Worm (Caenorhabditis elegans) whole organism, young adult: ENCODE data around the gene Y37E11AL.12.
A peak's percentile ranks its signal among the peaks of the same experiment; 100 is the strongest.

Source experiments
- T07F8.4 ChIP-seq: sonication (generic microtip); optimal IDR thresholded peaks from 2 replicates; lab custom pipeline; 2016; ENCODE audit warnings: mild to moderate bottlenecking, missing genetic modification characterization, moderate library complexity, missing compliant biosample characterization
- ceh-100 ChIP-seq: fragments of 200-800 bp; sonication (Bioruptor generic); IDR thresholded peaks from 2 replicates; pipeline ENCODE4 v1.3.6; 2022; ENCODE audit warnings: missing genetic modification reagents, missing genetic modification characterization, missing compliant biosample characterization
- ceh-27 ChIP-seq: fragments of 200-800 bp; sonication (Bioruptor generic); optimal IDR thresholded peaks from 2 replicates; lab custom pipeline; 2018; ENCODE audit warnings: mild to moderate bottlenecking, missing genetic modification characterization, moderate library complexity, missing compliant biosample characterization
- ceh-79 ChIP-seq: sonication (generic microtip); optimal IDR thresholded peaks from 2 replicates; lab custom pipeline; 2017; ENCODE audit warnings: mild to moderate bottlenecking, missing genetic modification characterization, missing compliant biosample characterization
- gei-17 ChIP-seq: fragments of 200-800 bp; sonication (Bioruptor generic); optimal IDR thresholded peaks from 2 replicates; lab custom pipeline; 2018; ENCODE audit warnings: mild to moderate bottlenecking, missing genetic modification characterization, missing compliant biosample characterization
- him-1 ChIP-seq: sonication (generic microtip); optimal IDR thresholded peaks from 2 replicates; lab custom pipeline; 2016; ENCODE audit warnings: missing genotype, missing genetic modification reagents, missing genetic modification characterization, missing compliant biosample characterization
- hmg-20 ChIP-seq: fragments of 200-800 bp; sonication (Bioruptor generic); IDR thresholded peaks from 2 replicates; pipeline ENCODE4 v1.3.6; 2022; ENCODE audit warnings: missing genetic modification reagents, missing genetic modification characterization, missing compliant biosample characterization
- lsl-1 ChIP-seq: fragments of 200-800 bp; sonication (Bioruptor generic); optimal IDR thresholded peaks from 2 replicates; lab custom pipeline; 2018; ENCODE audit warnings: mild to moderate bottlenecking, missing genetic modification characterization, moderate library complexity, missing compliant biosample characterization
- madf-8 ChIP-seq: fragments of 200-800 bp; sonication (Bioruptor generic); conservative IDR thresholded peaks from 2 replicates; pipeline ENCODE4 v1.3.6; 2022; ENCODE audit warnings: missing genetic modification reagents, missing genetic modification characterization, missing compliant biosample characterization
- snpc-1.1 ChIP-seq: sonication (generic microtip); optimal IDR thresholded peaks from 2 replicates; lab custom pipeline; 2017; ENCODE audit warnings: missing genetic modification characterization, mild to moderate bottlenecking, missing compliant biosample characterization, antibody characterized with exemption, moderate library complexity, missing genotype, missing genetic modification reagents; ENCODE audit not compliant: insufficient read depth
- unc-130 ChIP-seq: sonication (generic microtip); optimal IDR thresholded peaks from 2 replicates; lab custom pipeline; 2016; ENCODE audit warnings: missing genetic modification reagents, missing genetic modification characterization, missing compliant biosample characterization

DNA sequence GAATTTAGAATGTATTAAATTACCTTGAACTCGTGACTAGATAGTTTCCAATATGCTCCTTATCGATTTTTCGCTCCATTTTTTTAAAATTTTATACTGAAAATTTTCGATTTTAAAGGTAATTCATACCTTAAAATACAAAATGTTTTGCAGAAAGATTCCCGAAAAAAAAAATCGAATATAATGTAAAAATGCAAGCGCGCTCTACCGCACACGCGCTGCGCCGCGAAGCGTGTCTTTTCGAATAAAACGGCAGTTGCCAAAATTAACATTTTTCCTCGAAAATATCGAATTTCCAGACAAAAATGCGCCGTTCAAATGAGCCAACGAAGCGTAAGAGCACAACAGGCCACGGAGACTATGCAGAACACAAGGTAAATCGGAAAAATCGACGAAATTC is 7.2 kb downstream of the Y37E11AL.12 start, which contains the start of the genes taf-6.2 and Y37E11AL.3:
- TF ChIP-seq hmg-20 (GFP tag; lab: Robert Waterston, UW) (no peak), lsl-1 (GFP tag; lab: Kevin White, UChicago) (peak; percentile 9), unc-130 (GFP tag; lab: Kevin White, UChicago) (no peak), ceh-100 (no peak), him-1 (tag; lab: Kevin White, UChicago) (no peak), gei-17 (GFP tag; lab: Kevin White, UChicago) (no peak), madf-8 (GFP tag; lab: Robert Waterston, UW) (no peak), T07F8.4 (no peak), ceh-79 (no peak), ceh-27 (GFP tag; lab: Kevin White, UChicago) (no peak), snpc-1.1 (tag; lab: Kevin White, UChicago) (no peak)
